Fruit fly (Drosophila melanogaster): ENCODE data around the gene mei-217.

The mei-217 gene

DNA sequence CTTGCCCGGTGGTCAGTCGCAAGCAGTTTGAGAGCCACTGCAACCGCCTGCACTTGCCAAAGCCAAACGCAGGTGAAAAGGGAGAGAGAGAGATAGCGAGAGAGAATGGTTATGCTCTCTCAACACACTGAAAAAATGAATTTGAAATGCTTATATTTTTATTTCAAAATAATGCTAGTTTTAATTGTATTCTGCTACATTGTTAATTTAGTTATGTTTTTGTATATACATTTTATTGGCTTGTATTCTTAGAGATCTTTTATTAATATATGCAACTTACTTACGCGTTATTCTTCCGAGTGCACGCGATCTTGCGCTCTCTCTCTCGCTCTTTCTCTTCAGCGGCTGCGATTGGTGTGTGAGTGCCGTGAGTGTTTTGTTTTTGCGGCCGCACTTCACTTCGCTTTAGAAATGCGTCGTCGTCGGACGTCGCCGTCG lies 35.7 kb upstream of the mei-217 start (continued):
- peak; percentile 52 for TF ChIP-seq zf30C (GFP tag; optimal IDR thresholded peaks at IDR 0.05)
- TF ChIP-seq Ets65A (GFP tag): peak; percentile 99
- TF ChIP-seq Awh (GFP tag; IDR thresholded peaks at IDR 0.05): peak; percentile 99
- peak; percentile 63 for TF ChIP-seq CG1602 (GFP tag; optimal IDR thresholded peaks at IDR 0.05)
- no peak for TF ChIP-seq Bdp1 (GFP tag; optimal IDR thresholded peaks at IDR 0.05)
- no peak for TF ChIP-seq br (optimal IDR thresholded peaks at IDR 0.05)
- TF ChIP-seq CG14860 (GFP tag; IDR thresholded peaks at IDR 0.05; ENCODE audit: partially characterized antibody): no peak
- TF ChIP-seq h (optimal IDR thresholded peaks at IDR 0.05): no peak
- peak; percentile 87 for TF ChIP-seq slp2 (GFP tag; optimal IDR thresholded peaks at IDR 0.05)
- TF ChIP-seq CG10267 (tag; optimal IDR thresholded peaks at IDR 0.05): peak; percentile 96
- peak; percentile 88 for TF ChIP-seq grn (GFP tag; optimal IDR thresholded peaks at IDR 0.05)
- peak; percentile 86 for TF ChIP-seq CG8281 (tag; optimal IDR thresholded peaks at IDR 0.05)
- peak; percentile 78 for TF ChIP-seq Dip2 (GFP tag; IDR thresholded peaks at IDR 0.05)
- TF ChIP-seq Pdp1 (GFP tag; optimal IDR thresholded peaks at IDR 0.05): peak; percentile 93 to 98
- TF ChIP-seq slou (GFP tag; optimal IDR thresholded peaks at IDR 0.05): peak; percentile 97
- peak; percentile 99 for TF ChIP-seq CG34422 (GFP tag; IDR thresholded peaks at IDR 0.05)
- TF ChIP-seq HLH3B (GFP tag; IDR thresholded peaks at IDR 0.05): peak; percentile 99
- peak; percentile 94 for TF ChIP-seq Fer2 (tag; optimal IDR thresholded peaks at IDR 0.05)
- TF ChIP-seq CG10959 (GFP tag; IDR thresholded peaks at IDR 0.05): peak; percentile 99
- peak; percentile 96 for TF ChIP-seq toy (GFP tag; IDR thresholded peaks at IDR 0.05)
- peak; percentile 82 for TF ChIP-seq E2f2 (GFP tag; IDR thresholded peaks at IDR 0.05)
- peak; percentile 94 for TF ChIP-seq fd3F (GFP tag; optimal IDR thresholded peaks at IDR 0.05)
- TF ChIP-seq D19B (GFP tag; optimal IDR thresholded peaks at IDR 0.05): peak; percentile 83
- TF ChIP-seq CG17612 (GFP tag; IDR thresholded peaks at IDR 0.05): peak; percentile 97
- TF ChIP-seq Kr (GFP tag; optimal IDR thresholded peaks at IDR 0.05): peak; percentile 63
- peak; percentile 61 for TF ChIP-seq cad (GFP tag; optimal IDR thresholded peaks at IDR 0.05)
- peak; percentile 85 for TF ChIP-seq repo (GFP tag; optimal IDR thresholded peaks at IDR 0.05)
- peak; percentile 14 for TF ChIP-seq CG30403 (GFP tag; optimal IDR thresholded peaks at IDR 0.05)
- TF ChIP-seq wor (GFP tag; IDR thresholded peaks at IDR 0.05): peak; percentile 84
- TF ChIP-seq Med (GFP tag): peak; percentile 99
- TF ChIP-seq CG1832 (GFP tag; optimal IDR thresholded peaks at IDR 0.05): peak; percentile 37
- TF ChIP-seq bbx (GFP tag; IDR thresholded peaks at IDR 0.05; ENCODE audit: partially characterized antibody): no peak
- no peak for TF ChIP-seq lola (GFP tag; optimal IDR thresholded peaks at IDR 0.05)
- TF ChIP-seq ATbp (GFP tag; optimal IDR thresholded peaks at IDR 0.05): no peak
- TF ChIP-seq Drgx (GFP tag; IDR thresholded peaks at IDR 0.05): peak; percentile 99
- peak; percentile 89 for TF ChIP-seq ERR (GFP tag; optimal IDR thresholded peaks at IDR 0.05)
- peak; percentile 97 for TF ChIP-seq jigr1 (GFP tag; IDR thresholded peaks at IDR 0.05)
- peak; percentile 95 for TF ChIP-seq CG6175 (GFP tag; IDR thresholded peaks at IDR 0.05)
- TF ChIP-seq nau (GFP tag; optimal IDR thresholded peaks at IDR 0.05): peak; percentile 95
- TF ChIP-seq CHES-1-like (GFP tag; optimal IDR thresholded peaks at IDR 0.05): no peak
- TF ChIP-seq CG7372 (GFP tag; IDR thresholded peaks at IDR 0.05): peak; percentile 98
- TF ChIP-seq gt (GFP tag; IDR thresholded peaks at IDR 0.05): peak; percentile 98
- peak; percentile 99 for TF ChIP-seq CG14441 (GFP tag; IDR thresholded peaks at IDR 0.05)
- no peak for TF ChIP-seq Sin3A (optimal IDR thresholded peaks at IDR 0.05)
- TF ChIP-seq CG2120 (GFP tag; optimal IDR thresholded peaks at IDR 0.05): no peak
- TF ChIP-seq CG10654 (GFP tag; optimal IDR thresholded peaks at IDR 0.05): peak; percentile 97
- no peak for TF ChIP-seq lov (optimal IDR thresholded peaks at IDR 0.05)
- TF ChIP-seq lov (GFP tag; IDR thresholded peaks at IDR 0.05): peak; percentile 98
- TF ChIP-seq CG18262 (tag; optimal IDR thresholded peaks at IDR 0.05): peak; percentile 99
- TF ChIP-seq CkIIα-i1 (GFP tag; IDR thresholded peaks at IDR 0.05): peak; percentile 82
- TF ChIP-seq ttk (GFP tag; IDR thresholded peaks at IDR 0.05): peak; percentile 99
- no peak for TF ChIP-seq CG16815 (GFP tag; optimal IDR thresholded peaks at IDR 0.05)
- no peak for TF ChIP-seq Hr51 (GFP tag; optimal IDR thresholded peaks at IDR 0.05)
- TF ChIP-seq Hr39 (optimal IDR thresholded peaks at IDR 0.05): no peak
